Worm (Caenorhabditis elegans): ENCODE results near the gene T28C6.11.

Gene T28C6.11

DNA sequence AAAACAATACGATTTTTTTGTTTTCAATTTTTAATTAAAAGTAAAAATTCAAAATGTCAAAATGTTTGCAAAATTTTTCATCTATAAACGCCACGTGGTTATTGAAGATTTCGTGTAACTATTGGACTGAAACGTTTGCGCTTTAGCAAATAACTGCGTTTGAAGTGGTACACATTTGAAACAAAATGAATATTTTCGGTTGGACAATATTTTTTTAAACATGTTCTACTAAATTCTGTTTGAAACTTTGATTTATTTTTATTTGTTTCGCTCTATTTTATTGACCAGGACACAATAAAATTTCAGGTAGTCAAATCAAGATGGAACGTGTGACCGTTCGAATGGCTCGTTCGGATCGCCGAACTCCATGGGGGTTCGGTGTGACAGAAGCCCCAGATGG lies 12.1 kb upstream of the T28C6.11 start, which contains the start of gene alp-1:
alp-1 (plus strand) TSS at position 301 of the 400 bp plus-strand sequence.
- TF ChIP-seq che-1 (tag; optimal IDR thresholded peaks at IDR 0.05) (no peak), ets-4 (tag; optimal IDR thresholded peaks at IDR 0.05) (no peak), hlh-6 (tag; optimal IDR thresholded peaks at IDR 0.05) (no peak), pros-1 (tag; optimal IDR thresholded peaks at IDR 0.05) (no peak), gmeb-2 (tag; optimal IDR thresholded peaks at IDR 0.05) (no peak)

DNA sequence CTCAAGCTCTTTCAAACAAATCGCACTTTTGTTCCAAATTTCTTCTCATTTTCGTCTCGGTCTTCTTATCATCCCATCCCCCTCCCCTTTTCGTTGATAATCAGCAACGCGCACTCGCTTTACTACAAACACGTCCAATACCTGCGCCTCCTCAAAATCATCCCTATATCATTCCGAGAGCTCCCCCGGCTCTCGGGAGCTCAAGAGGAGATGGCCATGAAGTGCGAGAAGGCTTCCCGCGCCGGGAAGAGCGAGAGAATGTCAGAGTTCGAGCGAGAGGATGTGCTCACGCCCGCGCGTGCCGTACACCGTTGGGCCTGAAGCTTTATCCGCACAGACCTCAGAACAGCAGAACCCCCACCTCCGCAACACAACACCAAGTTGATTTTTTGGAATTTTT lies 10.7 kb upstream of the T28C6.11 start:
- TF ChIP-seq che-1 (tag; optimal IDR thresholded peaks at IDR 0.05) (no peak), hlh-13 (GFP tag; optimal IDR thresholded peaks at IDR 0.05) (no peak), ceh-14 (tag; optimal IDR thresholded peaks at IDR 0.05) (no peak), fkh-10 (GFP tag; optimal IDR thresholded peaks at IDR 0.05) (no peak), ceh-18 (tag; optimal IDR thresholded peaks at IDR 0.05) (peak; percentile 75), K02D7.2 (tag; optimal IDR thresholded peaks at IDR 0.05) (no peak), rnt-1 (tag; optimal IDR thresholded peaks at IDR 0.05) (peak; percentile 5), ama-1 (optimal IDR thresholded peaks at IDR 0.05) (no peak), pha-4 (tag; optimal IDR thresholded peaks at IDR 0.05) (no peak), ceh-34 (tag; optimal IDR thresholded peaks at IDR 0.05) (no peak), ref-2 (tag; optimal IDR thresholded peaks at IDR 0.05) (no peak), ceh-31 (tag; optimal IDR thresholded peaks at IDR 0.05) (no peak), zip-5 (tag; optimal IDR thresholded peaks at IDR 0.05) (no peak), C08G9.2 (tag; optimal IDR thresholded peaks at IDR 0.05) (no peak), tbx-2 (tag; optimal IDR thresholded peaks at IDR 0.05) (peak; percentile 24), ceh-24 (tag; optimal IDR thresholded peaks at IDR 0.05) (no peak)

DNA sequence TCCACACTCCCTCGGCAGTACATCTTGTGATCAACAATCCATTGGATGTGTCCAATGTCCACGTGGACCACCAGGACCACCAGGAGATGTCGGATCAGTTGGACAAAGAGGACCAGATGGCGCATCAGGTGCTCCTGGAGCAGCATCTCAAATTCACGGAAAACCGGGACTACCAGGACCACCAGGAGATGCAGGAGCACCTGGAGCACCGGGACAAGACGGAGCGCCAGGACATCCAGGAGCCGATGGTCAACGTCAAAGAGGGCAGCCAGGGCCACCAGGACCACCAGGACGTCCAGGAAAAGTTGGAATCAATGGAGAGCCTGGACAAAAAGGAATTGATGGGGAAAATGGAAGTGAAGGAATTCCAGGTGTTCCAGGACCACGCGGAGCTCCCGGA lies 8.9 kb upstream of the T28C6.11 start:
- TF ChIP-seq ets-4 (tag; optimal IDR thresholded peaks at IDR 0.05) (no peak), gmeb-2 (tag; optimal IDR thresholded peaks at IDR 0.05) (no peak), C38D4.7 (GFP tag; optimal IDR thresholded peaks at IDR 0.05) (no peak), hlh-30 (tag; optimal IDR thresholded peaks at IDR 0.05; ENCODE audit: insufficient read depth) (no peak), syd-9 (tag; optimal IDR thresholded peaks at IDR 0.05) (no peak), ceh-9 (tag; optimal IDR thresholded peaks at IDR 0.05) (no peak), hlh-6 (tag; optimal IDR thresholded peaks at IDR 0.05) (no peak), dve-1 (tag; optimal IDR thresholded peaks at IDR 0.05) (no peak), pros-1 (tag; optimal IDR thresholded peaks at IDR 0.05) (no peak), F13H6.1 (tag; optimal IDR thresholded peaks at IDR 0.05) (no peak), ceh-31 (tag; optimal IDR thresholded peaks at IDR 0.05) (no peak), npax-4 (tag; optimal IDR thresholded peaks at IDR 0.05) (no peak), ceh-45 (GFP tag; IDR thresholded peaks at IDR 0.05) (no peak), elt-2 (tag; optimal IDR thresholded peaks at IDR 0.05) (no peak), tbx-2 (tag; optimal IDR thresholded peaks at IDR 0.05) (no peak), pax-1 (tag; optimal IDR thresholded peaks at IDR 0.05) (no peak), K02D7.2 (tag; optimal IDR thresholded peaks at IDR 0.05) (no peak)

DNA sequence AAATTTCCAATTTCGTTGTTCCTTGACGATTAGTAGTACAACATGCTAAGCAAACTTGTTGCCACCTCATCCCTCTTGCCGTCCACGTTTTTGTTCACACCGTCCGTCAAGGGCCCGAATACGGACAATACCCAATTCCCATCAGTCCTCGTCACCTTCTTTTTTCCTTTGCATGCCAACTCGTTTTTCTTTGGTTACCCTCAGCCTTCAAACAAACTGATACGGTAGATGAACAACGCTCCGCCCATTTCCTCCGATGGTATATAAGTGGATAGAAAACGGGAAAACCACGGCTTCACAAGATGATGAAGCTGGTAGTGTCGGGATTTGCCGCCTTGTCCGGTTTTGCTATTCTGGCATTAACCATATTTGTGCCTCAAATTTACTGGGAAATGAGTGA lies 7.9 kb upstream of the T28C6.11 start, which contains the start of gene col-118:
col-118 (plus strand) TSS at position 301 of the 400 bp plus-strand sequence.
- TF ChIP-seq hlh-13 (GFP tag; optimal IDR thresholded peaks at IDR 0.05) (no peak), Y22D7AL.16 (tag; optimal IDR thresholded peaks at IDR 0.05) (no peak), ztf-16 (tag; optimal IDR thresholded peaks at IDR 0.05) (no peak), eyg-1 (tag; optimal IDR thresholded peaks at IDR 0.05) (no peak), ceh-31 (tag; optimal IDR thresholded peaks at IDR 0.05) (no peak), T23F11.4 (GFP tag; optimal IDR thresholded peaks at IDR 0.05) (no peak), nhr-11 (tag; optimal IDR thresholded peaks at IDR 0.05) (no peak), ceh-22 (tag; optimal IDR thresholded peaks at IDR 0.05) (no peak)

DNA sequence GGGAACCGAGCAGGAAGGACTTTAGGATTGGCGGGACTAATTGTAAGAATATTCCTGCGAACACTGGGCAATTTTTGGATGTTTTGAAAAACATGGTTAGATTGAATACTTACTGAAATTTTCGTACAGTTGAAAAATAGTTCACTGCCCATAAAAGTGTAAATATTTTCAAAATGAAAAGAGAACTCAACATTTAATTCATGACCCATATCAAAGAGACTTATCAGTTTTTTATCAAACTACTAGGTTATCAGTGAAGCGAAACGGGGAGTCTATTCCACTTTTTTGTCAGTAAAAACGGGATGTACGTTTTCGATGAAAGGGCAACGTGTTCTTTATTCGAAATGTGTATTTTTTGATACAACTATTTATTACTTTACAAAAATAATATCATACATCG lies 5.9 kb upstream of the T28C6.11 start:
- no peak for TF ChIP-seq ceh-2 (tag; optimal IDR thresholded peaks at IDR 0.05)
- TF ChIP-seq elt-2 (tag; optimal IDR thresholded peaks at IDR 0.05) = peak; percentile 59

Measured in whole organism, late embryonic.